Fruit fly (Drosophila melanogaster) whole organism, embryonic: ENCODE data around the gene Sk1.
A peak's percentile ranks its signal among the peaks of the same experiment; 100 is the strongest.

ENCODE experiments used
- Adf1 ChIP-seq: fragments of 200-800 bp; sonication (Bioruptor generic); IDR thresholded peaks from 2 replicates; pipeline ENCODE4 v1.3.6; 2022; ENCODE audit warnings: missing biosample characterization, missing genetic modification characterization
- Atf6 ChIP-seq: fragments of 200-800 bp; sonication (Bioruptor generic); IDR thresholded peaks from 2 replicates; pipeline ENCODE4 v1.3.6; 2022; ENCODE audit warnings: missing biosample characterization, missing genetic modification characterization
- B-H1 ChIP-seq: fragments of 200-800 bp; sonication (Bioruptor generic); IDR thresholded peaks from 3 replicates; pipeline ENCODE4 v1.3.6; 2022; ENCODE audit warnings: missing biosample characterization, missing genetic modification characterization
- BtbVII ChIP-seq: fragments of 200-800 bp; sonication (Bioruptor generic); optimal IDR thresholded peaks from 3 replicates; lab custom pipeline; 2017; ENCODE audit warnings: missing biosample characterization, mild to moderate bottlenecking, missing genetic modification characterization
- CG11398 ChIP-seq: fragments of 200-800 bp; sonication (Bioruptor generic); optimal IDR thresholded peaks from 2 replicates; lab custom pipeline; 2016; ENCODE audit warnings: missing biosample characterization, missing genetic modification characterization
- CG13424 ChIP-seq: fragments of 200-800 bp; sonication (Bioruptor generic); optimal IDR thresholded peaks from 2 replicates; lab custom pipeline; 2019; ENCODE audit warnings: missing biosample characterization, mild to moderate bottlenecking, missing genetic modification characterization, moderate library complexity
- CG14014 ChIP-seq: fragments of 200-800 bp; sonication (Bioruptor generic); IDR thresholded peaks from 2 replicates; pipeline ENCODE4 v1.3.6; 2022; ENCODE audit warnings: missing biosample characterization, missing genetic modification characterization
- CG17612 ChIP-seq: fragments of 200-800 bp; sonication (Bioruptor generic); IDR thresholded peaks from 2 replicates; pipeline ENCODE4 v1.3.6; 2022; ENCODE audit warnings: missing biosample characterization, missing genetic modification characterization
- CG1792 ChIP-seq: fragments of 200-800 bp; sonication (Bioruptor generic); optimal IDR thresholded peaks from 2 replicates; lab custom pipeline; 2016; ENCODE audit warnings: missing biosample characterization, missing genetic modification characterization
- CG32767 ChIP-seq: fragments of 200-800 bp; sonication (Bioruptor generic); IDR thresholded peaks from 2 replicates; pipeline ENCODE4 v1.3.6; 2022; ENCODE audit warnings: missing biosample characterization, missing genetic modification characterization
- CG3726 ChIP-seq: fragments of 200-800 bp; sonication (Bioruptor generic); IDR thresholded peaks from 3 replicates; pipeline ENCODE4, ENCODE4 v1.3.6; 2022; ENCODE audit warnings: missing biosample characterization, missing genetic modification characterization
- CG3847 ChIP-seq: fragments of 200-800 bp; sonication (Bioruptor generic); IDR thresholded peaks from 2 replicates; pipeline ENCODE4 v1.3.6; 2022; ENCODE audit warnings: missing biosample characterization, missing genetic modification characterization
- CG43689 ChIP-seq: fragments of 200-800 bp; sonication (Bioruptor generic); IDR thresholded peaks from 2 replicates; pipeline ENCODE4 v1.3.6; 2022; ENCODE audit warnings: missing biosample characterization, missing genetic modification characterization
- CG4854 ChIP-seq: fragments of 200-800 bp; sonication (Bioruptor generic); optimal IDR thresholded peaks from 2 replicates; lab custom pipeline; 2016; ENCODE audit warnings: missing biosample characterization, missing genetic modification characterization, inconsistent platforms
- CG6254 ChIP-seq: fragments of 200-800 bp; sonication (Bioruptor generic); optimal IDR thresholded peaks from 3 replicates; lab custom pipeline; 2017; ENCODE audit warnings: mild to moderate bottlenecking, missing biosample characterization, missing genetic modification reagents, missing genetic modification characterization
- CG6654 ChIP-seq: fragments of 200-800 bp; sonication (Bioruptor generic); optimal IDR thresholded peaks from 2 replicates; lab custom pipeline; 2017; ENCODE audit warnings: missing biosample characterization, mild to moderate bottlenecking, missing genetic modification characterization
- CG7372 ChIP-seq: fragments of 200-800 bp; sonication (Bioruptor generic); IDR thresholded peaks from 2 replicates; pipeline ENCODE4 v1.3.6; 2022; ENCODE audit warnings: missing biosample characterization, missing genetic modification characterization
- CG7786 ChIP-seq: fragments of 200-800 bp; sonication (Bioruptor generic); optimal IDR thresholded peaks from 2 replicates; lab custom pipeline; 2016; ENCODE audit warnings: missing biosample characterization, missing genetic modification characterization
- CG7963 ChIP-seq: fragments of 200-800 bp; sonication (Bioruptor generic); IDR thresholded peaks from 3 replicates; pipeline ENCODE4 v1.3.6; 2022; ENCODE audit warnings: missing biosample characterization, missing genetic modification characterization; ENCODE audit not compliant: partially characterized antibody
- CG8290 ChIP-seq, 3 experiments: fragments of 200-800 bp; sonication (Bioruptor generic); optimal IDR thresholded peaks; 2 replicates each; lab custom pipeline; 2016 to 2019; ENCODE audit warnings: missing biosample characterization in 3 of 3, missing genetic modification characterization in 3 of 3, mild to moderate bottlenecking in 2 of 3, moderate library complexity in 1 of 3
- CG8388 ChIP-seq: fragments of 200-800 bp; sonication (Bioruptor generic); optimal IDR thresholded peaks from 2 replicates; lab custom pipeline; 2019; ENCODE audit warnings: missing biosample characterization, mild to moderate bottlenecking, missing genetic modification characterization, moderate library complexity
- CG9609 ChIP-seq: fragments of 200-800 bp; sonication (Bioruptor generic); optimal IDR thresholded peaks from 3 replicates; lab custom pipeline; 2016; ENCODE audit warnings: missing biosample characterization, missing genetic modification characterization
- Doc3 ChIP-seq: fragments of 200-800 bp; sonication (Bioruptor generic); IDR thresholded peaks from 3 replicates; pipeline ENCODE4 v1.3.6; 2022; ENCODE audit warnings: missing biosample characterization, missing genetic modification characterization; ENCODE audit not compliant: partially characterized antibody
- ERR ChIP-seq: fragments of 200-800 bp; sonication (Bioruptor generic); optimal IDR thresholded peaks from 2 replicates; lab custom pipeline; 2016; ENCODE audit warnings: missing biosample characterization, missing genetic modification characterization
- Ets65A ChIP-seq: fragments of 200-800 bp; sonication (Bioruptor generic); peaks from one replicate; lab custom pipeline; 2016; ENCODE audit warnings: missing biosample characterization, missing genetic modification characterization
- Ets97D ChIP-seq: fragments of 200-800 bp; sonication (Bioruptor generic); optimal IDR thresholded peaks from 3 replicates; lab custom pipeline; 2016; ENCODE audit warnings: missing biosample characterization, missing genetic modification characterization
- Hand ChIP-seq: fragments of 200-800 bp; sonication (Bioruptor generic); optimal IDR thresholded peaks from 2 replicates; lab custom pipeline; 2017; ENCODE audit warnings: mild to moderate bottlenecking, missing biosample characterization, missing genetic modification reagents, missing genetic modification characterization
- Sox100B ChIP-seq: fragments of 200-800 bp; sonication (Bioruptor generic); optimal IDR thresholded peaks from 3 replicates; lab custom pipeline; 2018; ENCODE audit warnings: missing biosample characterization, mild to moderate bottlenecking, missing genetic modification characterization
- Ssrp ChIP-seq: fragments of 200-800 bp; sonication (Bioruptor generic); optimal IDR thresholded peaks from 2 replicates; lab custom pipeline; 2018; ENCODE audit warnings: missing biosample characterization, mild to moderate bottlenecking, missing genetic modification characterization, moderate library complexity
- az2 ChIP-seq: fragments of 200-800 bp; sonication (Bioruptor generic); optimal IDR thresholded peaks from 3 replicates; lab custom pipeline; 2016; ENCODE audit warnings: missing biosample characterization, missing genetic modification characterization
- bcd ChIP-seq: fragments of 200-800 bp; sonication (Bioruptor generic); optimal IDR thresholded peaks from 2 replicates; lab custom pipeline; 2017; ENCODE audit warnings: missing biosample characterization, mild to moderate bottlenecking, missing genetic modification characterization
- bsh ChIP-seq, 2 experiments: fragments of 200-800 bp; sonication (Bioruptor generic); optimal IDR thresholded peaks; 2 replicates each; lab custom pipeline; 2017 to 2018; ENCODE audit warnings: mild to moderate bottlenecking in 2 of 2, missing biosample characterization in 2 of 2, missing genetic modification characterization in 2 of 2, moderate library complexity in 1 of 2
- chn ChIP-seq: fragments of 200-800 bp; sonication (Bioruptor generic); optimal IDR thresholded peaks from 2 replicates; lab custom pipeline; 2016; ENCODE audit warnings: missing biosample characterization, missing genetic modification characterization
- crc ChIP-seq: fragments of 200-800 bp; sonication (Bioruptor generic); optimal IDR thresholded peaks from 2 replicates; lab custom pipeline; 2016; ENCODE audit warnings: missing biosample characterization, missing genetic modification characterization
- crp ChIP-seq, 2 experiments: fragments of 200-800 bp; sonication (Bioruptor generic); optimal IDR thresholded peaks; 2 replicates in 1 of 2; 3 replicates in 1 of 2; lab custom pipeline; 2017; ENCODE audit warnings: missing biosample characterization in 2 of 2, missing genetic modification characterization in 2 of 2, mild to moderate bottlenecking in 1 of 2, moderate library complexity in 1 of 2
- exex ChIP-seq: fragments of 200-800 bp; sonication (Bioruptor generic); optimal IDR thresholded peaks from 4 replicates; lab custom pipeline; 2018; ENCODE audit warnings: missing biosample characterization, mild to moderate bottlenecking, missing genetic modification characterization, moderate library complexity
- eyg ChIP-seq: fragments of 200-800 bp; sonication (Bioruptor generic); optimal IDR thresholded peaks from 3 replicates; lab custom pipeline; 2016; ENCODE audit warnings: missing biosample characterization, missing genetic modification characterization
- jing ChIP-seq: fragments of 200-800 bp; sonication (Bioruptor generic); optimal IDR thresholded peaks from 2 replicates; lab custom pipeline; 2018; ENCODE audit warnings: missing biosample characterization, mild to moderate bottlenecking, missing genetic modification characterization
- knrl ChIP-seq: fragments of 200-800 bp; sonication (Bioruptor generic); IDR thresholded peaks from 3 replicates; pipeline ENCODE4 v1.3.6; 2022; ENCODE audit warnings: missing biosample characterization, missing genetic modification characterization; ENCODE audit not compliant: partially characterized antibody
- pfk ChIP-seq: fragments of 200-800 bp; sonication (Bioruptor generic); optimal IDR thresholded peaks from 2 replicates; lab custom pipeline; 2018; ENCODE audit warnings: missing biosample characterization, mild to moderate bottlenecking, missing genetic modification characterization, moderate library complexity
- pita ChIP-seq: fragments of 200-800 bp; sonication (Bioruptor generic); optimal IDR thresholded peaks from 2 replicates; lab custom pipeline; 2017; ENCODE audit warnings: missing biosample characterization, mild to moderate bottlenecking, missing genetic modification characterization
- ranshi ChIP-seq: fragments of 200-800 bp; sonication (Bioruptor generic); IDR thresholded peaks from 2 replicates; pipeline ENCODE4 v1.3.6; 2022; ENCODE audit warnings: missing biosample characterization, missing genetic modification characterization
- sc ChIP-seq, 3 experiments: fragments of >200 bp in 2 of 3; fragments of 200-800 bp in 1 of 3; sonication (Bioruptor generic) in 1 of 3; optimal IDR thresholded peaks; 2 replicates in 2 of 3; 3 replicates in 1 of 3; lab custom pipeline; 2017; ENCODE audit warnings: mild to moderate bottlenecking in 1 of 3, missing biosample characterization in 1 of 3, missing genetic modification characterization in 1 of 3, missing genetic modification reagents in 1 of 3
- sens-2 ChIP-seq: fragments of 200-800 bp; sonication (Bioruptor generic); IDR thresholded peaks from 2 replicates; pipeline ENCODE4 v1.3.6; 2022; ENCODE audit warnings: missing biosample characterization, missing genetic modification characterization
- shn ChIP-seq: fragments of 200-800 bp; sonication (Bioruptor generic); optimal IDR thresholded peaks from 3 replicates; lab custom pipeline; 2016; ENCODE audit warnings: missing biosample characterization, missing genetic modification characterization
- sisA ChIP-seq: fragments of 200-800 bp; sonication (Bioruptor generic); IDR thresholded peaks from 2 replicates; pipeline ENCODE4 v1.3.6; 2022; ENCODE audit warnings: missing biosample characterization, missing genetic modification characterization
- sr ChIP-seq: fragments of 200-800 bp; sonication (Bioruptor generic); IDR thresholded peaks from 3 replicates; pipeline ENCODE4 v1.3.6; 2022; ENCODE audit warnings: missing biosample characterization, missing genetic modification characterization
- stc ChIP-seq: fragments of 200-800 bp; sonication (Bioruptor generic); IDR thresholded peaks from 2 replicates; pipeline ENCODE4 v1.3.6; 2022; ENCODE audit warnings: missing biosample characterization, missing genetic modification characterization
- tin ChIP-seq: fragments of 200-800 bp; sonication (Bioruptor generic); optimal IDR thresholded peaks from 3 replicates; lab custom pipeline; 2016; ENCODE audit warnings: missing biosample characterization, missing genetic modification characterization
- zen ChIP-seq: fragments of 200-800 bp; sonication (Bioruptor generic); optimal IDR thresholded peaks from 3 replicates; lab custom pipeline; 2018; ENCODE audit warnings: missing biosample characterization, mild to moderate bottlenecking, missing genetic modification characterization, moderate library complexity

The Sk1 gene

dm6 chrX:11423277-11423717 is 19.0 kb upstream of the Sk1 start (continued):
- peak; percentile 64 for TF ChIP-seq exex
- TF ChIP-seq sens-2 (GFP tag; lab: Robert Waterston, UW) = peak; percentile 70
- TF ChIP-seq stc = peak; percentile 85
- peak; percentile 91 for TF ChIP-seq CG14014 (GFP tag; lab: Robert Waterston, UW)
- TF ChIP-seq crp (GFP tag; optimal IDR thresholded peaks at IDR 0.05; lab: Kevin White, UChicago) = peak in 1 of 2 experiments; percentile 58
- TF ChIP-seq CG4854 (GFP tag; lab: Kevin White, UChicago) = peak; percentile 89
- TF ChIP-seq pfk (GFP tag; lab: Kevin White, UChicago) = no peak
- peak; percentile 98 for TF ChIP-seq Adf1 (GFP tag; lab: Robert Waterston, UW)
- peak; percentile 74 for TF ChIP-seq B-H1
- TF ChIP-seq eyg = peak; percentile 93
- peak; percentile 92 for TF ChIP-seq Atf6 (GFP tag; lab: Robert Waterston, UW)
- peak; percentile 85 for TF ChIP-seq CG43689
- TF ChIP-seq CG8290 (GFP tag; optimal IDR thresholded peaks at IDR 0.05; lab: Kevin White, UChicago) = peak; percentile 55
- peak in 1 of 2 experiments; percentile 87 for TF ChIP-seq CG8290 (tag; optimal IDR thresholded peaks at IDR 0.05; lab: Kevin White, UChicago)
- TF ChIP-seq az2 (GFP tag; lab: Kevin White, UChicago) = peak; percentile 85
- peak; percentile 89 for TF ChIP-seq CG32767 (GFP tag; lab: Robert Waterston, UW)
- peak; percentile 92 for TF ChIP-seq CG7786 (GFP tag; lab: Kevin White, UChicago)
- TF ChIP-seq Doc3 (GFP tag; lab: Robert Waterston, UW) = no peak
- peak; percentile 68 for TF ChIP-seq zen (tag; lab: Kevin White, UChicago)
- no peak for TF ChIP-seq sc (optimal IDR thresholded peaks at IDR 0.05; lab: Kevin White, UChicago)
- TF ChIP-seq sc (GFP tag; optimal IDR thresholded peaks at IDR 0.05; lab: Kevin White, UChicago) = peak; percentile 45
- TF ChIP-seq Ssrp (tag; lab: Kevin White, UChicago) = peak; percentile 74
- peak; percentile 90 for TF ChIP-seq ERR
- peak; percentile 88 for TF ChIP-seq Hand
- peak; percentile 86 for TF ChIP-seq shn
- TF ChIP-seq crc (GFP tag; lab: Kevin White, UChicago) = peak; percentile 87
- TF ChIP-seq jing = peak; percentile 76
- TF ChIP-seq BtbVII (GFP tag; lab: Kevin White, UChicago) = peak; percentile 92
- peak; percentile 92 for TF ChIP-seq bcd (GFP tag; lab: Kevin White, UChicago)
- TF ChIP-seq bsh (GFP tag; optimal IDR thresholded peaks at IDR 0.05; lab: Kevin White, UChicago) = peak in 1 of 2 experiments; percentile 79
- peak; percentile 90 for TF ChIP-seq CG7372
- no peak for TF ChIP-seq pita (GFP tag; lab: Kevin White, UChicago)
- peak; percentile 89 for TF ChIP-seq CG13424 (tag; lab: Kevin White, UChicago)
- peak; percentile 87 for TF ChIP-seq CG9609 (GFP tag; lab: Kevin White, UChicago)
- TF ChIP-seq CG11398 (GFP tag; lab: Kevin White, UChicago) = peak; percentile 85
- TF ChIP-seq CG17612 (GFP tag; lab: Robert Waterston, UW) = peak; percentile 85
- peak; percentile 78; the same call in 1 of the 3 replicates for TF ChIP-seq CG3726 (GFP tag; lab: Robert Waterston, UW)
- no peak for TF ChIP-seq CG7963 (GFP tag; lab: Robert Waterston, UW)
- TF ChIP-seq sr = peak; percentile 48; the same call in 1 of the 3 replicates
- TF ChIP-seq Ets97D (GFP tag; lab: Kevin White, UChicago) = peak; percentile 64
- peak; percentile 74 for TF ChIP-seq CG8388 (GFP tag; lab: Kevin White, UChicago)
- TF ChIP-seq ranshi (GFP tag; lab: Robert Waterston, UW) = peak; percentile 85
- TF ChIP-seq tin (GFP tag; lab: Kevin White, UChicago) = peak; percentile 83
- TF ChIP-seq knrl = no peak
- TF ChIP-seq sisA (GFP tag; lab: Robert Waterston, UW) = peak; percentile 83
- TF ChIP-seq CG6654 = peak; percentile 63
- TF ChIP-seq Sox100B (GFP tag; lab: Kevin White, UChicago) = peak; percentile 83
- TF ChIP-seq CG6254 (GFP tag; lab: Kevin White, UChicago) = peak; percentile 51
- TF ChIP-seq CG1792 (GFP tag; lab: Kevin White, UChicago) = peak; percentile 86
- peak; percentile 98 for TF ChIP-seq Ets65A (GFP tag; lab: Kevin White, UChicago)
- TF ChIP-seq CG3847 (GFP tag; lab: Robert Waterston, UW) = peak; percentile 91
- TF ChIP-seq chn (GFP tag; lab: Kevin White, UChicago) = peak; percentile 86
